Fruit fly (Drosophila melanogaster) whole organism, embryonic: ENCODE measurements around the gene CG14820.
A peak's percentile ranks its signal among the peaks of the same experiment; 100 is the strongest.

Source experiments
- Antp ChIP-seq: fragments of 200-800 bp; sonication (Bioruptor generic); optimal IDR thresholded peaks from 3 replicates; lab custom pipeline; 2016; ENCODE audit warnings: missing biosample characterization, missing genetic modification characterization
- CG10543 ChIP-seq: fragments of 200-800 bp; sonication (Bioruptor generic); optimal IDR thresholded peaks from 3 replicates; lab custom pipeline; 2017; ENCODE audit warnings: missing biosample characterization, mild to moderate bottlenecking, missing genetic modification characterization, moderate library complexity
- CG12391 ChIP-seq: fragments of 200-800 bp; sonication (Bioruptor generic); optimal IDR thresholded peaks from 3 replicates; lab custom pipeline; 2018; ENCODE audit warnings: missing biosample characterization, mild to moderate bottlenecking, missing genetic modification characterization, moderate library complexity
- CG13296 ChIP-seq: fragments of 200-800 bp; sonication (Bioruptor generic); optimal IDR thresholded peaks from 3 replicates; lab custom pipeline; 2018; ENCODE audit warnings: missing biosample characterization, mild to moderate bottlenecking, missing genetic modification characterization
- CG13775 ChIP-seq: fragments of 200-800 bp; sonication (Bioruptor generic); optimal IDR thresholded peaks from 3 replicates; lab custom pipeline; 2017; ENCODE audit warnings: missing biosample characterization, mild to moderate bottlenecking, missing genetic modification characterization
- CG14441 ChIP-seq: fragments of 200-800 bp; sonication (Bioruptor generic); IDR thresholded peaks from 2 replicates; pipeline ENCODE4 v1.3.6; 2022; ENCODE audit warnings: missing biosample characterization, missing genetic modification characterization
- CG14667 ChIP-seq: fragments of 200-800 bp; sonication (Bioruptor generic); IDR thresholded peaks from 2 replicates; pipeline ENCODE4 v1.3.6; 2022; ENCODE audit warnings: missing biosample characterization, missing genetic modification characterization
- CG15601 ChIP-seq: fragments of 200-800 bp; sonication (Bioruptor generic); optimal IDR thresholded peaks from 3 replicates; lab custom pipeline; 2019; ENCODE audit warnings: missing biosample characterization, mild to moderate bottlenecking, missing genetic modification characterization, moderate library complexity
- CG16779 ChIP-seq: fragments of 200-800 bp; sonication (Bioruptor generic); IDR thresholded peaks from 2 replicates; pipeline ENCODE4 v1.3.6; 2022; ENCODE audit warnings: missing biosample characterization, missing genetic modification characterization
- CG1792 ChIP-seq: fragments of 200-800 bp; sonication (Bioruptor generic); optimal IDR thresholded peaks from 2 replicates; lab custom pipeline; 2016; ENCODE audit warnings: missing biosample characterization, missing genetic modification characterization
- CG18011 ChIP-seq: fragments of 200-800 bp; sonication (Bioruptor generic); optimal IDR thresholded peaks from 2 replicates; lab custom pipeline; 2017; ENCODE audit warnings: missing biosample characterization, missing genetic modification characterization, mild to moderate bottlenecking, moderate library complexity, missing genotype
- CG3163 ChIP-seq: fragments of 200-800 bp; sonication (Bioruptor generic); optimal IDR thresholded peaks from 3 replicates; lab custom pipeline; 2016; ENCODE audit warnings: missing biosample characterization, missing genetic modification characterization
- CG33213 ChIP-seq: fragments of 200-800 bp; sonication (Bioruptor generic); optimal IDR thresholded peaks from 3 replicates; lab custom pipeline; 2016; ENCODE audit warnings: missing biosample characterization, missing genetic modification characterization
- CG33557 ChIP-seq: fragments of 200-800 bp; sonication (Bioruptor generic); optimal IDR thresholded peaks from 2 replicates; lab custom pipeline; 2019; ENCODE audit warnings: missing biosample characterization, mild to moderate bottlenecking, missing genetic modification characterization, moderate library complexity
- CG34376 ChIP-seq: fragments of 200-800 bp; sonication (Bioruptor generic); optimal IDR thresholded peaks from 2 replicates; lab custom pipeline; 2018; ENCODE audit warnings: missing biosample characterization, mild to moderate bottlenecking, missing genetic modification characterization
- CG3838 ChIP-seq: fragments of 200-800 bp; sonication (Bioruptor generic); optimal IDR thresholded peaks from 3 replicates; lab custom pipeline; 2016; ENCODE audit warnings: missing biosample characterization, missing genetic modification characterization
- CG4360 ChIP-seq: fragments of 200-800 bp; sonication (Bioruptor generic); IDR thresholded peaks from 2 replicates; pipeline ENCODE4 v1.3.6; 2022; ENCODE audit warnings: missing biosample characterization, missing genetic modification characterization
- CG4707 ChIP-seq: fragments of 200-800 bp; sonication (Bioruptor generic); optimal IDR thresholded peaks from 2 replicates; lab custom pipeline; 2018; ENCODE audit warnings: missing biosample characterization, mild to moderate bottlenecking, missing genetic modification characterization, moderate library complexity
- CG7556 ChIP-seq: fragments of 200-800 bp; sonication (Bioruptor generic); optimal IDR thresholded peaks from 2 replicates; lab custom pipeline; 2017; ENCODE audit warnings: missing biosample characterization, mild to moderate bottlenecking, missing genetic modification characterization
- CG9817 ChIP-seq: fragments of 200-800 bp; sonication (Bioruptor generic); optimal IDR thresholded peaks from 2 replicates; lab custom pipeline; 2018; ENCODE audit warnings: missing biosample characterization, mild to moderate bottlenecking, missing genetic modification characterization, moderate library complexity
- CoRest ChIP-seq: fragments of 200-800 bp; sonication (Bioruptor generic); optimal IDR thresholded peaks from 3 replicates; lab custom pipeline; 2018; ENCODE audit warnings: missing biosample characterization, mild to moderate bottlenecking, missing genetic modification characterization, moderate library complexity
- Drgx ChIP-seq: fragments of 200-800 bp; sonication (Bioruptor generic); IDR thresholded peaks from 2 replicates; pipeline ENCODE4 v1.3.6; 2022; ENCODE audit warnings: missing biosample characterization, missing genetic modification characterization
- E2f1 ChIP-seq: fragments of 200-800 bp; sonication (Bioruptor generic); IDR thresholded peaks from 2 replicates; pipeline ENCODE4 v1.3.6; 2022; ENCODE audit warnings: missing biosample characterization, missing genetic modification characterization
- HLH3B ChIP-seq: fragments of 200-800 bp; sonication (Bioruptor generic); IDR thresholded peaks from 2 replicates; pipeline ENCODE4 v1.3.6; 2022; ENCODE audit warnings: missing biosample characterization, missing genetic modification characterization
- HLH54F ChIP-seq: fragments of 200-800 bp; sonication (Bioruptor generic); optimal IDR thresholded peaks from 3 replicates; lab custom pipeline; 2016; ENCODE audit warnings: missing biosample characterization, missing genetic modification characterization
- Jarid2 ChIP-seq: fragments of 200-800 bp; sonication (Bioruptor generic); optimal IDR thresholded peaks from 3 replicates; lab custom pipeline; 2017; ENCODE audit warnings: mild to moderate bottlenecking, missing biosample characterization, missing genetic modification reagents, missing genetic modification characterization
- Nf-YB ChIP-seq: fragments of 200-800 bp; sonication (Bioruptor generic); optimal IDR thresholded peaks from 3 replicates; lab custom pipeline; 2019; ENCODE audit warnings: missing biosample characterization, mild to moderate bottlenecking, missing genetic modification characterization, moderate library complexity
- Optix ChIP-seq: fragments of 200-800 bp; sonication (Bioruptor generic); IDR thresholded peaks from 3 replicates; pipeline ENCODE4 v1.3.6; 2022; ENCODE audit warnings: missing biosample characterization, missing genetic modification characterization
- Rfx ChIP-seq: fragments of 200-800 bp; sonication (Bioruptor generic); IDR thresholded peaks from 2 replicates; pipeline ENCODE4 v1.3.6; 2022; ENCODE audit warnings: missing biosample characterization, missing genetic modification characterization
- Sry-β ChIP-seq: fragments of 200-800 bp; sonication (Bioruptor generic); optimal IDR thresholded peaks from 2 replicates; lab custom pipeline; 2018; ENCODE audit warnings: missing biosample characterization, mild to moderate bottlenecking, missing genetic modification characterization, moderate library complexity
- abd-A ChIP-seq: fragments of 200-800 bp; sonication (Bioruptor generic); optimal IDR thresholded peaks from 3 replicates; lab custom pipeline; 2019; ENCODE audit warnings: missing biosample characterization, mild to moderate bottlenecking, missing genetic modification characterization, moderate library complexity
- bbx ChIP-seq: fragments of 200-800 bp; sonication (Bioruptor generic); IDR thresholded peaks from 2 replicates; pipeline ENCODE4 v1.3.6; 2022; ENCODE audit warnings: missing biosample characterization, missing genetic modification characterization; ENCODE audit not compliant: partially characterized antibody
- bcd ChIP-seq: fragments of 200-800 bp; sonication (Bioruptor generic); optimal IDR thresholded peaks from 2 replicates; lab custom pipeline; 2017; ENCODE audit warnings: missing biosample characterization, mild to moderate bottlenecking, missing genetic modification characterization
- chinmo ChIP-seq: fragments of 200-800 bp; sonication (Bioruptor generic); IDR thresholded peaks from 4 replicates; pipeline ENCODE4 v1.3.6; 2022; ENCODE audit warnings: missing biosample characterization, missing genetic modification characterization; ENCODE audit not compliant: partially characterized antibody
- danr ChIP-seq: fragments of 200-800 bp; sonication (Bioruptor generic); IDR thresholded peaks from 2 replicates; pipeline ENCODE4 v1.3.6; 2022; ENCODE audit warnings: missing biosample characterization, missing genetic modification characterization
- dysf ChIP-seq: fragments of 200-800 bp; sonication (Bioruptor generic); IDR thresholded peaks from 3 replicates; pipeline ENCODE4 v1.3.6; 2022; ENCODE audit warnings: missing biosample characterization, missing genetic modification characterization
- fd102C ChIP-seq: fragments of 200-800 bp; sonication (Bioruptor generic); optimal IDR thresholded peaks from 2 replicates; lab custom pipeline; 2018; ENCODE audit warnings: missing biosample characterization, mild to moderate bottlenecking, missing genetic modification characterization, moderate library complexity
- ftz-f1 ChIP-seq: fragments of 200-800 bp; sonication (Bioruptor generic); optimal IDR thresholded peaks from 2 replicates; lab custom pipeline; 2016; ENCODE audit warnings: missing biosample characterization, missing genetic modification characterization
- gce ChIP-seq: fragments of 200-800 bp; sonication (Bioruptor generic); IDR thresholded peaks from 3 replicates; pipeline ENCODE4 v1.3.6; 2022; ENCODE audit warnings: missing biosample characterization, missing genetic modification characterization
- gem ChIP-seq: fragments of 200-800 bp; sonication (Bioruptor generic); optimal IDR thresholded peaks from 2 replicates; lab custom pipeline; 2019; ENCODE audit warnings: missing biosample characterization, mild to moderate bottlenecking, missing genetic modification characterization, moderate library complexity
- gsb ChIP-seq: fragments of 200-800 bp; sonication (Bioruptor generic); IDR thresholded peaks from 2 replicates; pipeline ENCODE4 v1.3.6; 2022; ENCODE audit warnings: missing biosample characterization, missing genetic modification characterization
- ken ChIP-seq: fragments of 200-800 bp; sonication (Bioruptor generic); IDR thresholded peaks from 3 replicates; pipeline ENCODE4 v1.3.6; 2022; ENCODE audit warnings: missing biosample characterization, missing genetic modification characterization
- kni ChIP-seq: fragments of 200-800 bp; sonication (Bioruptor generic); optimal IDR thresholded peaks from 3 replicates; lab custom pipeline; 2017; ENCODE audit warnings: mild to moderate bottlenecking, missing biosample characterization, missing genetic modification reagents, missing genetic modification characterization
- lov ChIP-seq, 2 experiments: fragments of 200-800 bp in 1 of 2; fragments of >200 bp in 1 of 2; sonication (Bioruptor generic) in 1 of 2; IDR thresholded peaks in 1 of 2; optimal IDR thresholded peaks in 1 of 2; 2 replicates in 1 of 2; 3 replicates in 1 of 2; pipeline versions ENCODE4 v1.3.6 to Lab custom; 2017 to 2022; ENCODE audit warnings: missing biosample characterization in 1 of 2, missing genetic modification characterization in 1 of 2
- nerfin-2 ChIP-seq: fragments of 200-800 bp; sonication (Bioruptor generic); IDR thresholded peaks from 2 replicates; pipeline ENCODE4 v1.3.6; 2022; ENCODE audit warnings: missing biosample characterization, missing genetic modification characterization; ENCODE audit not compliant: partially characterized antibody
- nom ChIP-seq: fragments of 200-800 bp; sonication (Bioruptor generic); optimal IDR thresholded peaks from 2 replicates; lab custom pipeline; 2017; ENCODE audit warnings: missing biosample characterization, missing genetic modification characterization, mild to moderate bottlenecking, moderate library complexity, missing genetic modification reagents
- schlank ChIP-seq: fragments of 200-800 bp; sonication (Bioruptor generic); optimal IDR thresholded peaks from 2 replicates; lab custom pipeline; 2018; ENCODE audit warnings: missing biosample characterization, mild to moderate bottlenecking, missing genetic modification characterization
- sens ChIP-seq: fragments of 200-800 bp; sonication (Bioruptor generic); peaks from one replicate; lab custom pipeline; 2016; ENCODE audit warnings: missing biosample characterization, missing genetic modification characterization

Gene CG14820

dm6 chr3L:6964488-6965152, 31.9 kb downstream of the CG14820 start, which contains the start of gene sgl (continued):
- TF ChIP-seq gsb (no peak), Jarid2 (GFP tag; lab: Kevin White, UChicago) (peak; percentile 100), CG1792 (no peak), CG9817 (tag; lab: Kevin White, UChicago) (no peak), gem (tag; lab: Kevin White, UChicago) (no peak), CG33213 (GFP tag; lab: Kevin White, UChicago) (peak; percentile 83), CG3163 (peak; percentile 66), Antp (peak; percentile 35), CG4707 (GFP tag; lab: Kevin White, UChicago) (peak; percentile 3), dysf (GFP tag; lab: Robert Waterston, UW) (0 out of 3 replicates have a peak, but pooled peaks have one; percentile 10), CG7556 (no peak), CG15601 (peak; percentile 82), bbx (GFP tag; lab: Robert Waterston, UW) (peak; percentile 68), CG14441 (GFP tag; lab: Robert Waterston, UW) (0 out of 2 replicates have a peak, but pooled peaks have one; percentile 18), Drgx (GFP tag; lab: Robert Waterston, UW) (peak; percentile 72), HLH54F (GFP tag; lab: Kevin White, UChicago) (no peak), E2f1 (GFP tag; lab: Robert Waterston, UW) (no peak), kni (GFP tag; lab: Kevin White, UChicago) (peak; percentile 68), gce (GFP tag; lab: Robert Waterston, UW) (no peak), CG12391 (peak; percentile 48), nerfin-2 (peak; percentile 27; the same call in 1 of the 2 replicates), CG13775 (GFP tag; lab: Kevin White, UChicago) (peak; percentile 0), CG13296 (GFP tag; lab: Kevin White, UChicago) (no peak), CG14667 (GFP tag; lab: Robert Waterston, UW) (no peak), nom (GFP tag; lab: Kevin White, UChicago) (peak; percentile 84), CG18011 (no peak), CG33557 (GFP tag; lab: Kevin White, UChicago) (peak; percentile 12), ftz-f1 (GFP tag; lab: Kevin White, UChicago) (peak; percentile 71), bcd (GFP tag; lab: Kevin White, UChicago) (no peak), Rfx (GFP tag; lab: Robert Waterston, UW) (peak; percentile 69), chinmo (peak; percentile 93; the same call in 3 of the 4 replicates), ken (GFP tag; lab: Robert Waterston, UW) (peak; percentile 59; the same call in 1 of the 3 replicates), Nf-YB (GFP tag; lab: Kevin White, UChicago) (peak; percentile 99), sens (GFP tag; lab: Kevin White, UChicago) (peak; percentile 79), CG16779 (GFP tag; lab: Robert Waterston, UW) (0 out of 2 replicates have a peak, but pooled peaks have one; percentile 34), CoRest (tag; lab: Kevin White, UChicago) (peak; percentile 29), schlank (tag; lab: Kevin White, UChicago) (no peak), CG4360 (GFP tag; lab: Robert Waterston, UW) (peak; percentile 80), fd102C (GFP tag; lab: Kevin White, UChicago) (no peak), CG34376 (peak; percentile 77), CG10543 (GFP tag; lab: Kevin White, UChicago) (peak; percentile 89), Optix (peak; percentile 8; the same call in 1 of the 3 replicates), CG3838 (GFP tag; lab: Kevin White, UChicago) (peak; percentile 7), Sry-β (GFP tag; lab: Kevin White, UChicago) (peak; percentile 50), abd-A (tag; lab: Kevin White, UChicago) (no peak), lov (optimal IDR thresholded peaks at IDR 0.05; lab: Kevin White, UChicago) (no peak), lov (GFP tag; IDR thresholded peaks at IDR 0.05; lab: Robert Waterston, UW) (0 out of 3 replicates have a peak, but pooled peaks have one; percentile 23), HLH3B (GFP tag; lab: Robert Waterston, UW) (0 out of 2 replicates have a peak, but pooled peaks have one; percentile 20), danr (no peak)
